Worm (Caenorhabditis elegans): ENCODE data around the gene K02E7.4.

ce11 chrII:1045692-1046091 lies 26.5 kb upstream of the K02E7.4 start, which contains the start of gene str-148:
- no peak for TF ChIP-seq hmg-4 (GFP tag; optimal IDR thresholded peaks at IDR 0.05)
- no peak for TF ChIP-seq ceh-36 (tag; optimal IDR thresholded peaks at IDR 0.05)
- TF ChIP-seq F13C5.2 (tag; optimal IDR thresholded peaks at IDR 0.05), result no peak
- no peak for TF ChIP-seq tbx-11 (GFP tag; IDR thresholded peaks at IDR 0.05)
- TF ChIP-seq ceh-13 (GFP tag; optimal IDR thresholded peaks at IDR 0.05), result no peak
- no peak for TF ChIP-seq ama-1 (optimal IDR thresholded peaks at IDR 0.05)
